Worm (Caenorhabditis elegans) whole organism, midembryonic: ENCODE results near the gene ZK596.3.

Experiments
- med-1 ChIP-seq: sonication (generic microtip); optimal IDR thresholded peaks from 2 replicates; lab custom pipeline; 2017; ENCODE audit warnings: missing genetic modification characterization, mild to moderate bottlenecking, missing compliant biosample characterization, antibody characterized with exemption, missing genetic modification reagents; ENCODE audit not compliant: insufficient read depth
- ref-1 ChIP-seq: fragments of 200-800 bp; sonication (Bioruptor generic); conservative IDR thresholded peaks from 2 replicates; pipeline ENCODE4 v1.3.6; 2022; ENCODE audit warnings: missing genetic modification reagents, missing genetic modification characterization, missing compliant biosample characterization
- tab-1 ChIP-seq: fragments of 200-800 bp; sonication (Bioruptor generic); IDR thresholded peaks from 2 replicates; pipeline ENCODE4 v1.3.6; 2022; ENCODE audit warnings: missing genetic modification characterization, missing compliant biosample characterization

DNA sequence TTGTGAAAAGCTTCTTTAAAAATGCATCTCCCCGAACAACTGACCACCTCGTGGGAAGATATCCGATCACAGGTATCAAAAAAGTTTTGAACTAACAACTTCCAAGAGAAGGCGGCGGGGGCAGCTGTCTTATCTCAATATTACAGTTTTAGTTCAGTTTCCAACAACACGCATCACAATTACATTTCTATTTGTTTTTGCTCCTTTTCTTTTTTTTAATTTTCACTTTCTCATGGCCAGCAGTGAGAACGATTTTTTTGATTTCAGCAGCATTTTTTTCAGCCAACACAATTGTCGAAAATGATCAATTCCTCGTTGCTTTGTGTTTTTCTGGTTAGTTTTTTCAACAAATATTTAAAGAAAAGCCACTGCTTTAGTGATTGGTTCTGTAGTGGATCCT is 8.9 kb upstream of the ZK596.3 start, which contains the start of gene ZK593.2:
- TF ChIP-seq med-1 (GFP tag; lab: Kevin White, UChicago) (no peak), tab-1 (GFP tag; lab: Robert Waterston, UW) (no peak), ref-1 (GFP tag; lab: Robert Waterston, UW) (no peak)
